Worm (Caenorhabditis elegans): ENCODE measurements around the gene klp-17.

The klp-17 gene

DNA sequence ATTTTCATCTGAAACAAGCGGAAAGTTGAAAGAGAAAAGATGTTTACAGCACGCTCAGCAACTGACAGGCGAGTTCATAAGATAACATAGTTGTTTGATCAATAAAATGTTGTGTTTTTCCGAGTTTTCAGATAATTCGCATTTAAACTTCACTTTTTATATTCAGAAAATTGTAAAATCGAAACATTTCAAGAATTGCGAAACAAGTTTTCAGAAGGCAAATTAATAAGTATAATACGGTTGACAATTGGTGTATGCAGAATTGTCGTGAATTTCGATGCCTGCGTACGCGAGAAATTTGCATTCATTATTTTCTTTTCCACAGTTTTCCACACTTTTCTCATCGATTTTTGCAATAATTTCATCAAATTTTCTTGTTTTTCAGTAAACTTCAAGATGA is 27.9 kb upstream of the klp-17 start, which contains the start of the genes ooc-3 and B0334.4 (continued):
- peak; percentile 16 for TF ChIP-seq C16A3.4 (tag; optimal IDR thresholded peaks at IDR 0.05)
- no peak for TF ChIP-seq fkh-8 (tag; optimal IDR thresholded peaks at IDR 0.05)
- peak; percentile 44 to 60 for TF ChIP-seq lin-35 (GFP tag; optimal IDR thresholded peaks at IDR 0.05)
- peak; percentile 45 for TF ChIP-seq snu-23 (GFP tag; optimal IDR thresholded peaks at IDR 0.05)

DNA sequence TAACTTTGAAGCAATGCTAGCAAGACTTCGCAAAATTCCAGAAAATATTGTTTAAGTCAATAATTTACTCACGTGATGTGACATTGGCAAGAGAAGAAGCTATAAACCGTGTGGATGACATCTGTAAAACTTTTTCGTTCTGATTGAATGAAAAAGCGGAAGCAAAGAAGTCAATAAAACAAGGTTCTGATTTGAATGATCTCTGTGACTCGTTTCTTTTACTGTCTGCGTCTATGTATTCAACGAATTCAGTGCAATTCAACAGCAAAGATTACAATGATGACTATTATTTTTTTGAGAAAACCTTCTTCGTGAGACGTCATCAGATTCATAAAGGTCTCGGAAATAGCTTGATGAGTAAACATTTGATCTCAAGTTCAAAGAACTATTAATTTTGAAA is 25.4 kb upstream of the klp-17 start, which contains the start of gene hacl-1:
TSS of gene hacl-1 (minus strand) at position 121 of the 400 bp plus-strand sequence.
- TF ChIP-seq lin-35 (GFP tag; optimal IDR thresholded peaks at IDR 0.05), result peak in 1 of 2 experiments; percentile 36
- TF ChIP-seq mep-1 (tag; optimal IDR thresholded peaks at IDR 0.05), result peak; percentile 28
- peak; percentile 49 for TF ChIP-seq nhr-19 (GFP tag; conservative IDR thresholded peaks at IDR 0.05)
- TF ChIP-seq pag-3 (tag; optimal IDR thresholded peaks at IDR 0.05; ENCODE audit: borderline replicate concordance, insufficient read depth), result no peak
- TF ChIP-seq irx-1 (tag; optimal IDR thresholded peaks at IDR 0.05), result no peak
- TF ChIP-seq snu-23 (GFP tag; optimal IDR thresholded peaks at IDR 0.05), result peak; percentile 30
- TF ChIP-seq blmp-1 (tag; optimal IDR thresholded peaks at IDR 0.05), result peak; percentile 44
- peak; percentile 35 for TF ChIP-seq lin-14 (GFP tag; optimal IDR thresholded peaks at IDR 0.05)
- no peak for TF ChIP-seq efl-1 (optimal IDR thresholded peaks at IDR 0.05)
- TF ChIP-seq efl-1 (GFP tag; optimal IDR thresholded peaks at IDR 0.05 in 1 of 2), result peak in 1 of 2 experiments; percentile 91
- peak; percentile 74 for TF ChIP-seq nhr-71 (tag; optimal IDR thresholded peaks at IDR 0.05)
- TF ChIP-seq nhr-85 (tag), result peak; percentile 87
- TF ChIP-seq elt-3 (tag; optimal IDR thresholded peaks at IDR 0.05), result peak in 1 of 6 experiments; percentile 21
- TF ChIP-seq dpl-1 (GFP tag; optimal IDR thresholded peaks at IDR 0.05), result peak in 1 of 3 experiments; percentile 9
- TF ChIP-seq egl-13 (tag; optimal IDR thresholded peaks at IDR 0.05), result no peak
- TF ChIP-seq fkh-8 (tag; optimal IDR thresholded peaks at IDR 0.05), result peak; percentile 76
- TF ChIP-seq unc-130 (tag; optimal IDR thresholded peaks at IDR 0.05), result no peak
- TF ChIP-seq skn-1 (tag; optimal IDR thresholded peaks at IDR 0.05), result peak; percentile 31
- TF ChIP-seq xbp-1 (tag; optimal IDR thresholded peaks at IDR 0.05), result peak; percentile 11
- peak; percentile 29 to 40 for TF ChIP-seq lsy-2 (tag; optimal IDR thresholded peaks at IDR 0.05)
- TF ChIP-seq nhr-90 (tag; optimal IDR thresholded peaks at IDR 0.05; ENCODE audit: poor library complexity), result peak; percentile 14
- TF ChIP-seq nhr-47 (tag; optimal IDR thresholded peaks at IDR 0.05), result peak; percentile 34
- peak; percentile 64 for TF ChIP-seq nhr-20 (tag; optimal IDR thresholded peaks at IDR 0.05)
- TF ChIP-seq unc-30 (tag; optimal IDR thresholded peaks at IDR 0.05), result no peak

DNA sequence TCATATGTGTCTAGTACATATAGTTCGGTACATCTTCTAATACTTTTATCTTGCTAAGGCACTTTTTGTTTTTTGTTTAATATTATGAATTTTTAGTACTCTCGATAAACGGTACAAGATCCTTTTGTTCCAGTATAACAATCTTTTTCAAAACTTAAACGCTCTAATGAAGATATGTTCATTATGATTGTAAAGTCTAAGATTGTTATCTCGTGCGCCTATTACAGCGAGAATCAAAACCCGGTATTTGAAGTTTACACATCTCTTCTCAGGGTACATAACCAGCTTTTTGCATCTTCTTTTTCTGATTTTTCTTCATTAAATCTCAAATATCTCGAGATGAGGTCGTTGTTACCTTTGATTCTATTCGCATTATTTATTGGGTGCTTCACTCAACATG is 20.6 kb upstream of the klp-17 start, which contains the start of gene B0334.13:
TSS of gene B0334.13 (plus strand) at position 301 of the 400 bp plus-strand sequence.
- TF ChIP-seq nhr-90 (tag; optimal IDR thresholded peaks at IDR 0.05; ENCODE audit: poor library complexity) (no peak), sup-37 (GFP tag; optimal IDR thresholded peaks at IDR 0.05) (no peak), unc-86 (tag; optimal IDR thresholded peaks at IDR 0.05) (no peak), mep-1 (tag; optimal IDR thresholded peaks at IDR 0.05) (no peak), ceh-63 (GFP tag; optimal IDR thresholded peaks at IDR 0.05) (no peak), jun-1 (tag; optimal IDR thresholded peaks at IDR 0.05) (no peak), nhr-71 (tag; optimal IDR thresholded peaks at IDR 0.05) (no peak), efl-1 (optimal IDR thresholded peaks at IDR 0.05) (no peak), efl-1 (GFP tag; optimal IDR thresholded peaks at IDR 0.05 in 1 of 2) (no peak), fkh-8 (tag; optimal IDR thresholded peaks at IDR 0.05) (no peak), lin-13 (GFP tag; optimal IDR thresholded peaks at IDR 0.05) (no peak), C16A3.4 (tag; optimal IDR thresholded peaks at IDR 0.05) (no peak), tbx-2 (tag; optimal IDR thresholded peaks at IDR 0.05) (no peak), lin-14 (GFP tag; optimal IDR thresholded peaks at IDR 0.05) (no peak), dsc-1 (tag; optimal IDR thresholded peaks at IDR 0.05) (no peak), ceh-82 (tag; optimal IDR thresholded peaks at IDR 0.05) (no peak), ets-5 (GFP tag; IDR thresholded peaks at IDR 0.05) (no peak), ceh-8 (GFP tag; optimal IDR thresholded peaks at IDR 0.05) (no peak), skn-1 (tag; optimal IDR thresholded peaks at IDR 0.05) (no peak)

DNA sequence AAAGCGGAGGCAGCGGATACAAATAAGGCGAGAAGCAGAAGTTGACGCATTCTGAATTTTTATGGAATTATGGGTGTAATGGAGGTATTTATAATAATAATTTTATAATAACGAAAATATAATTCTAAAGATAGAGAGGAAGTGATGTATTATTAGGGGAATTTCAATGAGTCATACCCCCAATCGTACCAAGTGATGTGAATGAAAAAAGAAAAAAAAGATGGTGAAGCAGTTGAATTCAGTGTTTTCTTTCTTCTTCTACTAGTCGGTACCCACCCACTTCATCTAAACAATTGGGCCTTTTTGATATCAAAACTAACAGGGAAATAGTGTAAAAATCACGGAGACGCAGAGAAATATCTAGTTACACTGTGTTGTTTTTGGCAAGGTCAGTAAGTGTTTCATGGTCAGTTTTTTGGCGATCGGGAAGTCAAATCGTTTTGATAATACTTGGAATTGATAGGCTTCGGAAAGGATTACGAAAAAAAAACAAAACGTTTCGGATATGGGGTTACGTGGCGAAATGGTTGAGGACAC is 19.3 kb upstream of the klp-17 start, which contains the start of gene ttr-18:
TSS of gene ttr-18 (minus strand) at position 51 of the 537 bp plus-strand sequence.
- TF ChIP-seq ceh-63 (GFP tag; optimal IDR thresholded peaks at IDR 0.05) (no peak), nhr-85 (tag) (peak; percentile 77), snpc-4 (tag; optimal IDR thresholded peaks at IDR 0.05) (no peak), unc-98 (GFP tag; IDR thresholded peaks at IDR 0.05) (no peak), tlp-1 (tag; optimal IDR thresholded peaks at IDR 0.05) (no peak), mef-2 (tag; optimal IDR thresholded peaks at IDR 0.05) (no peak), ceh-8 (GFP tag; optimal IDR thresholded peaks at IDR 0.05) (no peak), ztf-4 (tag; optimal IDR thresholded peaks at IDR 0.05) (no peak), lir-3 (tag; optimal IDR thresholded peaks at IDR 0.05; ENCODE audit: poor library complexity) (no peak), nhr-90 (tag; optimal IDR thresholded peaks at IDR 0.05; ENCODE audit: poor library complexity) (peak; percentile 16), ztf-11 (tag; optimal IDR thresholded peaks at IDR 0.05) (no peak), egl-27 (tag; optimal IDR thresholded peaks at IDR 0.05) (no peak), unc-30 (tag; optimal IDR thresholded peaks at IDR 0.05) (no peak), unc-86 (tag; optimal IDR thresholded peaks at IDR 0.05) (no peak), hlh-4 (tag; optimal IDR thresholded peaks at IDR 0.05) (no peak), ceh-82 (tag; optimal IDR thresholded peaks at IDR 0.05) (no peak), fkh-10 (GFP tag; optimal IDR thresholded peaks at IDR 0.05) (no peak)

Measured in whole organism, L1 larva.